Worm (Caenorhabditis elegans): ENCODE data around the gene chil-7.

DNA sequence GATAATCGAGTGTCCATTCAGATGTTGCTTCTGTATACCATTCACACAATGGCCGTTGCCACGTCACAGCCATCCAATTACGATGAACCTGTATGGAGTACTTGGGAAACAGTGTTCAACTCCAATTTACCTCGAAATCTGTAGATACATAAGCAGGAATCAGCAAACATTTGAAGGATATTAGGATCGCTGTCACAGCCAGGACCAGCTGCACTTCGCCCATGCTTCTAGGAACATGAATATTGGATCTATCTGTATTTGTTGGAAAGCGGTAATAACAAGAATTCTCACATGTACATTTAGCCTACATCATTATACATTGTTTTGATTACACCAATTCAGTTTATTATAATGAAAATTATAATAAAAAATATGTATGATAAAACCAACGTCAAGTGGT lies 15.2 kb upstream of the chil-7 start, which contains the start of gene algn-8:
- TF ChIP-seq zag-1 (tag; optimal IDR thresholded peaks at IDR 0.05) (no peak), nhr-21 (tag; optimal IDR thresholded peaks at IDR 0.05) (no peak), aly-2 (tag; optimal IDR thresholded peaks at IDR 0.05) (no peak), skn-1 (tag; optimal IDR thresholded peaks at IDR 0.05) (no peak), egl-27 (tag; optimal IDR thresholded peaks at IDR 0.05) (no peak), lsy-2 (tag; optimal IDR thresholded peaks at IDR 0.05) (no peak), snpc-4 (tag; optimal IDR thresholded peaks at IDR 0.05) (no peak), ztf-11 (tag; optimal IDR thresholded peaks at IDR 0.05) (no peak), lin-13 (GFP tag; optimal IDR thresholded peaks at IDR 0.05) (no peak), nhr-12 (tag; optimal IDR thresholded peaks at IDR 0.05) (no peak)
